Worm (Caenorhabditis elegans) whole organism, early embryonic: Measurements from ENCODE around the gene egl-23.

Source experiments
- F13C5.2 ChIP-seq: sonication (generic microtip); optimal IDR thresholded peaks from 2 replicates; lab custom pipeline; 2017; ENCODE audit warnings: mild to moderate bottlenecking, missing genetic modification characterization, inconsistent platforms, missing compliant biosample characterization
- aly-1 ChIP-seq: sonication (generic microtip); optimal IDR thresholded peaks from 2 replicates; lab custom pipeline; 2016; ENCODE audit warnings: missing genetic modification characterization, missing compliant biosample characterization
- ama-1 ChIP-seq: fragments of 150-350 bp; optimal IDR thresholded peaks from 2 replicates; lab custom pipeline; 2014
- ceh-13 ChIP-seq: fragments of 200-800 bp; sonication (Bioruptor generic); optimal IDR thresholded peaks from 2 replicates; lab custom pipeline; 2018; ENCODE audit warnings: mild to moderate bottlenecking, missing genetic modification characterization, missing compliant biosample characterization
- ceh-36 ChIP-seq: sonication (generic microtip); optimal IDR thresholded peaks from 2 replicates; lab custom pipeline; 2016; ENCODE audit warnings: missing genetic modification characterization, inconsistent platforms, missing compliant biosample characterization
- ets-7 ChIP-seq: sonication (generic microtip); optimal IDR thresholded peaks from 2 replicates; lab custom pipeline; 2016; ENCODE audit warnings: missing genotype, missing genetic modification characterization, missing compliant biosample characterization
- hmbx-1 ChIP-seq: sonication (generic microtip); optimal IDR thresholded peaks from 2 replicates; lab custom pipeline; 2016; ENCODE audit warnings: mild to moderate bottlenecking, missing genetic modification characterization, missing compliant biosample characterization
- hmg-4 ChIP-seq: fragments of 200-800 bp; sonication (Bioruptor generic); optimal IDR thresholded peaks from 2 replicates; lab custom pipeline; 2018; ENCODE audit warnings: mild to moderate bottlenecking, missing genetic modification characterization, missing compliant biosample characterization
- pes-1 ChIP-seq: fragments of 200-800 bp; sonication (Bioruptor generic); IDR thresholded peaks from 2 replicates; pipeline ENCODE4 v1.3.6; 2022; ENCODE audit warnings: missing genetic modification reagents, missing genetic modification characterization, missing compliant biosample characterization
- sea-1 ChIP-seq: fragments of 200-800 bp; sonication (Bioruptor generic); conservative IDR thresholded peaks from 2 replicates; pipeline ENCODE4 v1.3.6; 2022; ENCODE audit warnings: missing genetic modification characterization, missing compliant biosample characterization
- tbx-37 ChIP-seq: fragments of 200-800 bp; sonication (Bioruptor generic); conservative IDR thresholded peaks from 2 replicates; pipeline ENCODE4 v1.3.6; 2022; ENCODE audit warnings: missing genetic modification reagents, missing genetic modification characterization, missing compliant biosample characterization
- tra-4 ChIP-seq: sonication (generic microtip); optimal IDR thresholded peaks from 2 replicates; lab custom pipeline; 2017; ENCODE audit warnings: missing genetic modification characterization, missing compliant biosample characterization

- no peak for TF ChIP-seq hmbx-1 (tag; lab: Kevin White, UChicago)
- TF ChIP-seq tbx-37 = no peak
- TF ChIP-seq hmg-4 = no peak
- no peak for TF ChIP-seq pes-1 (GFP tag; lab: Robert Waterston, UW)
- no peak for TF ChIP-seq ama-1 (lab: Kevin White, UChicago)
- TF ChIP-seq F13C5.2 = no peak
- no peak for TF ChIP-seq sea-1 (GFP tag; lab: Robert Waterston, UW)
- TF ChIP-seq ceh-36 (tag; lab: Kevin White, UChicago) = no peak
- TF ChIP-seq ets-7 (tag; lab: Kevin White, UChicago) = no peak
- no peak for TF ChIP-seq tra-4 (tag; lab: Kevin White, UChicago)
- no peak for TF ChIP-seq aly-1 (tag; lab: Kevin White, UChicago)
- no peak for TF ChIP-seq ceh-13 (GFP tag; lab: Kevin White, UChicago)
Observed at ce11 chrIV:13953974-13954373, 34.9 kb upstream of the egl-23 start.
